Fruit fly (Drosophila melanogaster) whole organism, embryonic: ENCODE data around the gene CG14971.

ENCODE experiments used
- ATbp ChIP-seq: fragments of 200-800 bp; sonication (Bioruptor generic); optimal IDR thresholded peaks from 2 replicates; lab custom pipeline; 2017; ENCODE audit warnings: missing biosample characterization, mild to moderate bottlenecking, missing genetic modification characterization, missing genetic modification reagents
- CG10431 ChIP-seq: fragments of 200-800 bp; sonication (Bioruptor generic); optimal IDR thresholded peaks from 3 replicates; lab custom pipeline; 2018; ENCODE audit warnings: missing biosample characterization, mild to moderate bottlenecking, missing genetic modification characterization
- CG10979 ChIP-seq: fragments of 200-800 bp; sonication (Bioruptor generic); optimal IDR thresholded peaks from 2 replicates; lab custom pipeline; 2018; ENCODE audit warnings: missing biosample characterization, mild to moderate bottlenecking, missing genetic modification characterization, moderate library complexity
- CG12659 ChIP-seq: fragments of 200-800 bp; sonication (Bioruptor generic); optimal IDR thresholded peaks from 3 replicates; lab custom pipeline; 2017; ENCODE audit warnings: mild to moderate bottlenecking, missing biosample characterization, missing genetic modification reagents, missing genetic modification characterization
- CG13424 ChIP-seq: fragments of 200-800 bp; sonication (Bioruptor generic); optimal IDR thresholded peaks from 2 replicates; lab custom pipeline; 2019; ENCODE audit warnings: missing biosample characterization, mild to moderate bottlenecking, missing genetic modification characterization, moderate library complexity
- CG14441 ChIP-seq: fragments of 200-800 bp; sonication (Bioruptor generic); IDR thresholded peaks from 2 replicates; pipeline ENCODE4 v1.3.6; 2022; ENCODE audit warnings: missing biosample characterization, missing genetic modification characterization
- CG14667 ChIP-seq: fragments of 200-800 bp; sonication (Bioruptor generic); IDR thresholded peaks from 2 replicates; pipeline ENCODE4 v1.3.6; 2022; ENCODE audit warnings: missing biosample characterization, missing genetic modification characterization
- CG15479 ChIP-seq: fragments of 200-800 bp; sonication (Bioruptor generic); optimal IDR thresholded peaks from 3 replicates; lab custom pipeline; 2019; ENCODE audit warnings: missing biosample characterization, mild to moderate bottlenecking, missing genetic modification characterization, moderate library complexity
- CG17186 ChIP-seq: fragments of 200-800 bp; sonication (Bioruptor generic); optimal IDR thresholded peaks from 3 replicates; lab custom pipeline; 2017; ENCODE audit warnings: missing biosample characterization, missing genetic modification reagents, missing genetic modification characterization
- CG17361 ChIP-seq: fragments of 200-800 bp; sonication (Bioruptor generic); IDR thresholded peaks from 3 replicates; pipeline ENCODE4 v1.3.6; 2022; ENCODE audit warnings: missing biosample characterization, missing genetic modification characterization
- CG2678 ChIP-seq: fragments of 200-800 bp; sonication (Bioruptor generic); optimal IDR thresholded peaks from 3 replicates; lab custom pipeline; 2019; ENCODE audit warnings: missing biosample characterization, mild to moderate bottlenecking, missing genetic modification characterization, moderate library complexity
- CG3281 ChIP-seq: fragments of 200-800 bp; sonication (Bioruptor generic); optimal IDR thresholded peaks from 3 replicates; lab custom pipeline; 2017; ENCODE audit warnings: missing biosample characterization, mild to moderate bottlenecking, missing genetic modification characterization
- CG4328 ChIP-seq: fragments of 200-800 bp; sonication (Bioruptor generic); optimal IDR thresholded peaks from 3 replicates; lab custom pipeline; 2017; ENCODE audit warnings: missing biosample characterization, missing genetic modification reagents, missing genetic modification characterization
- CG4424 ChIP-seq: fragments of 200-800 bp; sonication (Bioruptor generic); optimal IDR thresholded peaks from 3 replicates; lab custom pipeline; 2016; ENCODE audit warnings: missing biosample characterization, missing genetic modification characterization
- CG4854 ChIP-seq: fragments of 200-800 bp; sonication (Bioruptor generic); optimal IDR thresholded peaks from 2 replicates; lab custom pipeline; 2016; ENCODE audit warnings: missing biosample characterization, missing genetic modification characterization, inconsistent platforms
- CG7357 ChIP-seq: fragments of 200-800 bp; sonication (Bioruptor generic); IDR thresholded peaks from 3 replicates; pipeline ENCODE4 v1.3.6; 2022; ENCODE audit warnings: missing biosample characterization, missing genetic modification characterization
- CG7928 ChIP-seq: fragments of 200-800 bp; sonication (Bioruptor generic); optimal IDR thresholded peaks from 2 replicates; lab custom pipeline; 2017; ENCODE audit warnings: missing biosample characterization, mild to moderate bottlenecking, missing genetic modification characterization
- CG8388 ChIP-seq: fragments of 200-800 bp; sonication (Bioruptor generic); optimal IDR thresholded peaks from 2 replicates; lab custom pipeline; 2019; ENCODE audit warnings: missing biosample characterization, mild to moderate bottlenecking, missing genetic modification characterization, moderate library complexity
- CG9797 ChIP-seq: fragments of 200-800 bp; sonication (Bioruptor generic); optimal IDR thresholded peaks from 3 replicates; lab custom pipeline; 2018; ENCODE audit warnings: missing biosample characterization, mild to moderate bottlenecking, missing genetic modification characterization
- CG9817 ChIP-seq: fragments of 200-800 bp; sonication (Bioruptor generic); optimal IDR thresholded peaks from 2 replicates; lab custom pipeline; 2018; ENCODE audit warnings: missing biosample characterization, mild to moderate bottlenecking, missing genetic modification characterization, moderate library complexity
- D19A ChIP-seq: fragments of 200-800 bp; optimal IDR thresholded peaks from 3 replicates; lab custom pipeline; 2019; ENCODE audit warnings: missing biosample characterization, mild to moderate bottlenecking, missing genetic modification characterization, moderate library complexity
- E2f2 ChIP-seq: fragments of 200-800 bp; sonication (Bioruptor generic); IDR thresholded peaks from 2 replicates; pipeline ENCODE4 v1.3.6; 2022; ENCODE audit warnings: missing biosample characterization, missing genetic modification characterization
- H15 ChIP-seq: fragments of 200-800 bp; sonication (Bioruptor generic); IDR thresholded peaks from 3 replicates; pipeline ENCODE4 v1.3.6; 2022; ENCODE audit warnings: missing biosample characterization, missing genetic modification characterization
- MBD-R2 ChIP-seq: fragments of 200-800 bp; sonication (Bioruptor generic); IDR thresholded peaks from 2 replicates; pipeline ENCODE4 v1.3.6; 2022; ENCODE audit warnings: missing biosample characterization, missing genetic modification characterization
- Mad ChIP-seq: fragments of 200-800 bp; sonication (Bioruptor generic); optimal IDR thresholded peaks from 2 replicates; lab custom pipeline; 2016; ENCODE audit warnings: missing biosample characterization, missing genetic modification characterization
- Max ChIP-seq: fragments of 200-800 bp; sonication (Bioruptor generic); optimal IDR thresholded peaks from 2 replicates; lab custom pipeline; 2016; ENCODE audit warnings: missing biosample characterization, mild to moderate bottlenecking, missing genetic modification characterization
- Oaz ChIP-seq: fragments of 200-800 bp; sonication (Bioruptor generic); IDR thresholded peaks from 2 replicates; pipeline ENCODE4 v1.3.6; 2022; ENCODE audit warnings: missing biosample characterization, missing genetic modification characterization
- Poxn ChIP-seq: fragments of 200-800 bp; sonication (Bioruptor generic); IDR thresholded peaks from 2 replicates; pipeline ENCODE4 v1.3.6; 2022; ENCODE audit warnings: missing biosample characterization, missing genetic modification characterization
- Rfx ChIP-seq: fragments of 200-800 bp; sonication (Bioruptor generic); IDR thresholded peaks from 2 replicates; pipeline ENCODE4 v1.3.6; 2022; ENCODE audit warnings: missing biosample characterization, missing genetic modification characterization
- Scr ChIP-seq: fragments of 200-800 bp; sonication (Bioruptor generic); IDR thresholded peaks from 2 replicates; pipeline ENCODE4 v1.3.6; 2022; ENCODE audit warnings: missing biosample characterization, missing genetic modification characterization; ENCODE audit not compliant: partially characterized antibody
- ab ChIP-seq: fragments of 200-800 bp; sonication (Bioruptor generic); optimal IDR thresholded peaks from 2 replicates; lab custom pipeline; 2016; ENCODE audit warnings: missing biosample characterization, missing genetic modification characterization
- chm ChIP-seq: fragments of 200-800 bp; sonication (Bioruptor generic); IDR thresholded peaks from 2 replicates; pipeline ENCODE4 v1.3.6; 2022; ENCODE audit warnings: missing biosample characterization, missing genetic modification characterization
- emc ChIP-seq: fragments of 200-800 bp; sonication (Bioruptor generic); optimal IDR thresholded peaks from 2 replicates; lab custom pipeline; 2016; ENCODE audit warnings: missing biosample characterization, missing genetic modification characterization
- esg ChIP-seq: fragments of 200-800 bp; sonication (Bioruptor generic); conservative IDR thresholded peaks from 2 replicates; pipeline ENCODE4 v1.3.6; 2022; ENCODE audit warnings: missing biosample characterization, missing genetic modification characterization
- fd96Cb ChIP-seq: fragments of 200-800 bp; sonication (Bioruptor generic); optimal IDR thresholded peaks from 2 replicates; lab custom pipeline; 2018; ENCODE audit warnings: missing biosample characterization, mild to moderate bottlenecking, missing genetic modification characterization, moderate library complexity
- gcm ChIP-seq: fragments of 200-800 bp; sonication (Bioruptor generic); optimal IDR thresholded peaks from 2 replicates; lab custom pipeline; 2019; ENCODE audit warnings: missing biosample characterization, mild to moderate bottlenecking, missing genetic modification characterization, moderate library complexity
- hbn ChIP-seq: fragments of 200-800 bp; sonication (Bioruptor generic); IDR thresholded peaks from 2 replicates; pipeline ENCODE4 v1.3.6; 2022; ENCODE audit warnings: missing biosample characterization, missing genetic modification characterization; ENCODE audit not compliant: partially characterized antibody
- lmd ChIP-seq: fragments of 200-800 bp; sonication (Bioruptor generic); IDR thresholded peaks from 2 replicates; pipeline ENCODE4 v1.3.6; 2022; ENCODE audit warnings: missing biosample characterization, missing genetic modification characterization
- lola ChIP-seq, 3 experiments: fragments of >200 bp in 2 of 3; fragments of 200-800 bp in 1 of 3; sonication (Bioruptor generic) in 1 of 3; optimal IDR thresholded peaks; 2 replicates each; lab custom pipeline; 2017 to 2019; ENCODE audit warnings: missing biosample characterization in 3 of 3, missing genetic modification characterization in 3 of 3, mild to moderate bottlenecking in 1 of 3, moderate library complexity in 1 of 3
- mam ChIP-seq: fragments of 200-800 bp; sonication (Bioruptor generic); optimal IDR thresholded peaks from 3 replicates; lab custom pipeline; 2016; ENCODE audit warnings: missing biosample characterization, missing genetic modification characterization
- nmo ChIP-seq: fragments of 200-800 bp; sonication (Bioruptor generic); optimal IDR thresholded peaks from 2 replicates; lab custom pipeline; 2018; ENCODE audit warnings: missing biosample characterization, mild to moderate bottlenecking, missing genetic modification characterization, moderate library complexity
- pum ChIP-seq: fragments of 200-800 bp; sonication (Bioruptor generic); optimal IDR thresholded peaks from 2 replicates; lab custom pipeline; 2016; ENCODE audit warnings: missing biosample characterization, missing genetic modification characterization
- ranshi ChIP-seq: fragments of 200-800 bp; sonication (Bioruptor generic); IDR thresholded peaks from 2 replicates; pipeline ENCODE4 v1.3.6; 2022; ENCODE audit warnings: missing biosample characterization, missing genetic modification characterization
- row ChIP-seq: fragments of 200-800 bp; sonication (Bioruptor generic); IDR thresholded peaks from 3 replicates; pipeline ENCODE4 v1.3.6; 2022; ENCODE audit warnings: missing biosample characterization, missing genetic modification characterization
- sc ChIP-seq, 3 experiments: fragments of >200 bp in 2 of 3; fragments of 200-800 bp in 1 of 3; sonication (Bioruptor generic) in 1 of 3; optimal IDR thresholded peaks; 2 replicates in 2 of 3; 3 replicates in 1 of 3; lab custom pipeline; 2017; ENCODE audit warnings: mild to moderate bottlenecking in 1 of 3, missing biosample characterization in 1 of 3, missing genetic modification characterization in 1 of 3, missing genetic modification reagents in 1 of 3
- sens ChIP-seq: fragments of 200-800 bp; sonication (Bioruptor generic); peaks from one replicate; lab custom pipeline; 2016; ENCODE audit warnings: missing biosample characterization, missing genetic modification characterization
- sisA ChIP-seq: fragments of 200-800 bp; sonication (Bioruptor generic); IDR thresholded peaks from 2 replicates; pipeline ENCODE4 v1.3.6; 2022; ENCODE audit warnings: missing biosample characterization, missing genetic modification characterization
- ttk ChIP-seq: fragments of 200-800 bp; sonication (Bioruptor generic); IDR thresholded peaks from 2 replicates; pipeline ENCODE4 v2.1.2; 2022; ENCODE audit warnings: missing biosample characterization, missing genetic modification characterization
- wor ChIP-seq: fragments of 200-800 bp; sonication (Bioruptor generic); IDR thresholded peaks from 2 replicates; pipeline ENCODE4 v1.3.6; 2022; ENCODE audit warnings: missing biosample characterization, missing genetic modification characterization
- zfh1 ChIP-seq: fragments of 200-800 bp; sonication (Bioruptor generic); IDR thresholded peaks from 3 replicates; pipeline ENCODE4 v1.3.6; 2022; ENCODE audit warnings: missing biosample characterization, missing genetic modification characterization

Gene CG14971

dm6 chr3L:3434882-3435281 lies 36.2 kb downstream of the CG14971 start (continued):
- TF ChIP-seq H15 (GFP tag; lab: Robert Waterston, UW), result peak; percentile 44; the same call in 1 of the 3 replicates
- peak; percentile 14; the same call in 1 of the 2 replicates for TF ChIP-seq lmd (GFP tag; lab: Robert Waterston, UW)
- TF ChIP-seq Poxn, result no peak
- no peak for TF ChIP-seq hbn
- TF ChIP-seq MBD-R2, result no peak
- no peak for TF ChIP-seq E2f2 (GFP tag; lab: Robert Waterston, UW)
- TF ChIP-seq CG4854 (GFP tag; lab: Kevin White, UChicago), result no peak
- TF ChIP-seq CG13424 (tag; lab: Kevin White, UChicago), result peak; percentile 54
- TF ChIP-seq pum (GFP tag; lab: Kevin White, UChicago), result no peak
- 0 out of 2 replicates have a peak, but pooled peaks have one; percentile 16 for TF ChIP-seq ttk (GFP tag; lab: Robert Waterston, UW)
- peak; percentile 53; the same call in 1 of the 3 replicates for TF ChIP-seq zfh1 (GFP tag; lab: Robert Waterston, UW)
- TF ChIP-seq ab, result no peak
- no peak for TF ChIP-seq Max
- no peak for TF ChIP-seq CG9817 (tag; lab: Kevin White, UChicago)
- no peak for TF ChIP-seq CG3281
- no peak; the same call in 1 of the 2 replicates for TF ChIP-seq CG14441
- TF ChIP-seq CG4424 (GFP tag; lab: Kevin White, UChicago), result peak; percentile 29
- no peak for TF ChIP-seq CG17186 (GFP tag; lab: Kevin White, UChicago)
- peak; percentile 42 for TF ChIP-seq ATbp (GFP tag; lab: Kevin White, UChicago)
- TF ChIP-seq emc (GFP tag; lab: Kevin White, UChicago), result no peak
- TF ChIP-seq CG2678 (tag; lab: Kevin White, UChicago), result peak; percentile 59
- peak; percentile 60 for TF ChIP-seq CG10979
- TF ChIP-seq Oaz (GFP tag; lab: Robert Waterston, UW), result no peak
- TF ChIP-seq CG14667, result no peak
- TF ChIP-seq CG12659 (GFP tag; lab: Kevin White, UChicago), result peak; percentile 2
- peak; percentile 23 for TF ChIP-seq gcm (GFP tag; lab: Kevin White, UChicago)
- TF ChIP-seq CG15479 (GFP tag; lab: Kevin White, UChicago), result no peak
- no peak for TF ChIP-seq CG7357
- TF ChIP-seq CG17361, result 0 out of 3 replicates have a peak, but pooled peaks have one; percentile 29
- peak; percentile 29; the same call in 1 of the 2 replicates for TF ChIP-seq sisA
- no peak for TF ChIP-seq CG4328 (GFP tag; lab: Kevin White, UChicago)
- peak; percentile 58; the same call in 2 of the 3 replicates for TF ChIP-seq row
- peak; percentile 35 for TF ChIP-seq CG8388 (GFP tag; lab: Kevin White, UChicago)
- TF ChIP-seq Rfx (GFP tag; lab: Robert Waterston, UW), result peak; percentile 53
- TF ChIP-seq mam (GFP tag; lab: Kevin White, UChicago), result no peak
- peak; percentile 17 for TF ChIP-seq fd96Cb (tag; lab: Kevin White, UChicago)
- TF ChIP-seq ranshi (GFP tag; lab: Robert Waterston, UW), result peak; percentile 25; the same call in 1 of the 2 replicates
- TF ChIP-seq sens (GFP tag; lab: Kevin White, UChicago), result peak; percentile 74
- peak; percentile 34 for TF ChIP-seq D19A (tag; lab: Kevin White, UChicago)
- TF ChIP-seq CG10431, result peak; percentile 32
- peak in 1 of 3 experiments; percentile 41 for TF ChIP-seq lola (GFP tag; optimal IDR thresholded peaks at IDR 0.05; lab: Kevin White, UChicago)
- TF ChIP-seq nmo, result peak; percentile 37
- TF ChIP-seq CG7928, result peak; percentile 55
- TF ChIP-seq chm (GFP tag; lab: Robert Waterston, UW), result peak; percentile 54; the same call in 1 of the 2 replicates
- 0 out of 2 replicates have a peak, but pooled peaks have one; percentile 15 for TF ChIP-seq esg
- TF ChIP-seq Mad, result no peak
- TF ChIP-seq wor, result no peak
- no peak for TF ChIP-seq CG9797
- TF ChIP-seq Scr (GFP tag; lab: Robert Waterston, UW), result no peak
- no peak for TF ChIP-seq sc (optimal IDR thresholded peaks at IDR 0.05; lab: Kevin White, UChicago)
- TF ChIP-seq sc (GFP tag; optimal IDR thresholded peaks at IDR 0.05; lab: Kevin White, UChicago), result peak; percentile 10
